Worm (Caenorhabditis elegans) whole organism, young adult: Measurements from ENCODE around the gene W08E12.9.

ENCODE experiments used
- B0035.1 ChIP-seq: sonication (generic microtip); optimal IDR thresholded peaks from 2 replicates; lab custom pipeline; 2016; ENCODE audit warnings: missing genetic modification characterization, mild to moderate bottlenecking, missing compliant biosample characterization, missing genotype, missing genetic modification reagents
- B0336.3 ChIP-seq: fragments of 200-800 bp; sonication (Bioruptor generic); IDR thresholded peaks from 2 replicates; pipeline ENCODE4 v1.3.6; 2022; ENCODE audit warnings: missing genetic modification characterization, missing compliant biosample characterization
- F22D6.2 ChIP-seq: sonication (generic microtip); optimal IDR thresholded peaks from 2 replicates; lab custom pipeline; 2016; ENCODE audit warnings: mild to moderate bottlenecking, missing genetic modification characterization, missing compliant biosample characterization
- F33H1.4 ChIP-seq: fragments of 200-800 bp; sonication (Bioruptor generic); IDR thresholded peaks from 2 replicates; pipeline ENCODE4 v1.3.6; 2022; ENCODE audit warnings: missing genetic modification reagents, missing genetic modification characterization, missing compliant biosample characterization
- F39B2.1 ChIP-seq: fragments of 200-800 bp; sonication (Bioruptor generic); IDR thresholded peaks from 2 replicates; pipeline ENCODE4 v1.3.6; 2022; ENCODE audit warnings: missing genetic modification reagents, missing genetic modification characterization, missing compliant biosample characterization
- F49E8.2 ChIP-seq: sonication (generic microtip); optimal IDR thresholded peaks from 3 replicates; lab custom pipeline; 2017; ENCODE audit warnings: missing genetic modification characterization, mild to moderate bottlenecking, missing compliant biosample characterization, antibody characterized with exemption, moderate library complexity; ENCODE audit not compliant: insufficient read depth
- F55B11.4 ChIP-seq: sonication (generic microtip); optimal IDR thresholded peaks from 2 replicates; lab custom pipeline; 2016; ENCODE audit warnings: missing compliant biosample characterization, missing genetic modification characterization, borderline replicate concordance; ENCODE audit not compliant: insufficient read depth
- F57A8.1 ChIP-seq: fragments of 200-800 bp; sonication (Bioruptor generic); optimal IDR thresholded peaks from 2 replicates; lab custom pipeline; 2018; ENCODE audit warnings: mild to moderate bottlenecking, missing genetic modification characterization, moderate library complexity, missing compliant biosample characterization
- K12H6.12 ChIP-seq: fragments of 200-800 bp; sonication (Bioruptor generic); optimal IDR thresholded peaks from 2 replicates; lab custom pipeline; 2018; ENCODE audit warnings: mild to moderate bottlenecking, missing genetic modification characterization, missing compliant biosample characterization
- T26A5.8 ChIP-seq: sonication (generic microtip); optimal IDR thresholded peaks from 2 replicates; lab custom pipeline; 2016; ENCODE audit warnings: missing genetic modification characterization, missing compliant biosample characterization
- Y53F4B.3 ChIP-seq: fragments of 200-800 bp; sonication (Bioruptor generic); IDR thresholded peaks from 2 replicates; pipeline ENCODE4 v1.3.6; 2022; ENCODE audit warnings: missing genetic modification reagents, missing genetic modification characterization, missing compliant biosample characterization
- Y53G8AR.9 ChIP-seq: fragments of 200-800 bp; sonication (Bioruptor generic); conservative IDR thresholded peaks from 2 replicates; pipeline ENCODE4 v1.3.6; 2022; ENCODE audit warnings: missing genetic modification reagents, missing genetic modification characterization, missing compliant biosample characterization
- Y56A3A.18 ChIP-seq: fragments of 200-800 bp; sonication (Bioruptor generic); IDR thresholded peaks from 2 replicates; pipeline ENCODE4 v1.3.6; 2022; ENCODE audit warnings: missing genetic modification reagents, missing genetic modification characterization, missing compliant biosample characterization
- attf-6 ChIP-seq: fragments of 200-800 bp; sonication (Bioruptor generic); IDR thresholded peaks from 2 replicates; pipeline ENCODE4 v1.3.6; 2022; ENCODE audit warnings: missing genetic modification reagents, missing genetic modification characterization, missing compliant biosample characterization
- bed-1 ChIP-seq: fragments of 200-800 bp; sonication (Bioruptor generic); IDR thresholded peaks from 2 replicates; pipeline ENCODE4 v1.3.6; 2022; ENCODE audit warnings: missing genetic modification reagents, missing genetic modification characterization, missing compliant biosample characterization
- ccch-3 ChIP-seq: fragments of 200-800 bp; sonication (Bioruptor generic); optimal IDR thresholded peaks from 2 replicates; lab custom pipeline; 2018; ENCODE audit warnings: mild to moderate bottlenecking, missing genetic modification characterization, missing compliant biosample characterization
- ceh-40 ChIP-seq: fragments of 200-800 bp; sonication (Bioruptor generic); IDR thresholded peaks from 2 replicates; pipeline ENCODE4 v1.3.6; 2022; ENCODE audit warnings: missing genetic modification characterization, missing compliant biosample characterization
- chd-7 ChIP-seq: sonication (generic microtip); optimal IDR thresholded peaks from 2 replicates; lab custom pipeline; 2016; ENCODE audit warnings: mild to moderate bottlenecking, missing genetic modification characterization, moderate library complexity, missing compliant biosample characterization
- dox-1 ChIP-seq: fragments of 200-800 bp; sonication (Bioruptor generic); IDR thresholded peaks from 2 replicates; pipeline ENCODE4 v1.3.6; 2022; ENCODE audit warnings: missing genetic modification reagents, missing genetic modification characterization, missing compliant biosample characterization
- egl-18 ChIP-seq: fragments of 200-800 bp; sonication (Bioruptor generic); IDR thresholded peaks from 2 replicates; pipeline ENCODE4 v1.3.6; 2022; ENCODE audit warnings: missing genetic modification reagents, missing genetic modification characterization, missing compliant biosample characterization
- egl-44 ChIP-seq: fragments of 200-800 bp; sonication (Bioruptor generic); IDR thresholded peaks from 2 replicates; pipeline ENCODE4 v1.3.6; 2022; ENCODE audit warnings: missing genetic modification reagents, missing genetic modification characterization, missing compliant biosample characterization
- ets-4 ChIP-seq: fragments of 200-800 bp; sonication (Bioruptor generic); optimal IDR thresholded peaks from 2 replicates; lab custom pipeline; 2018; ENCODE audit warnings: mild to moderate bottlenecking, missing genetic modification characterization, missing compliant biosample characterization
- hlh-12 ChIP-seq: sonication (generic microtip); optimal IDR thresholded peaks from 2 replicates; lab custom pipeline; 2016; ENCODE audit warnings: missing genetic modification characterization, missing compliant biosample characterization
- hmg-1.2 ChIP-seq: fragments of 200-800 bp; sonication (Bioruptor generic); IDR thresholded peaks from 2 replicates; pipeline ENCODE4 v1.3.6; 2022; ENCODE audit warnings: missing genetic modification reagents, missing genetic modification characterization, missing compliant biosample characterization
- hsf-1 ChIP-seq: fragments of 200-800 bp; sonication (Bioruptor generic); IDR thresholded peaks from 2 replicates; pipeline ENCODE4 v1.3.6; 2022; ENCODE audit warnings: missing genetic modification reagents, missing genetic modification characterization, missing compliant biosample characterization
- lag-1 ChIP-seq: fragments of 200-800 bp; sonication (Bioruptor generic); IDR thresholded peaks from 2 replicates; pipeline ENCODE4 v1.3.6; 2022; ENCODE audit warnings: missing genetic modification reagents, missing genetic modification characterization, missing compliant biosample characterization
- lin-40 ChIP-seq: sonication (generic microtip); optimal IDR thresholded peaks from 2 replicates; lab custom pipeline; 2016; ENCODE audit warnings: missing genetic modification characterization, mild to moderate bottlenecking, missing compliant biosample characterization, missing genotype, missing genetic modification reagents
- lir-1 ChIP-seq: fragments of 200-800 bp; sonication (Bioruptor generic); conservative IDR thresholded peaks from 2 replicates; pipeline ENCODE4 v1.3.6; 2022; ENCODE audit warnings: missing genetic modification reagents, missing genetic modification characterization, missing compliant biosample characterization
- lsl-1 ChIP-seq: fragments of 200-800 bp; sonication (Bioruptor generic); optimal IDR thresholded peaks from 2 replicates; lab custom pipeline; 2018; ENCODE audit warnings: mild to moderate bottlenecking, missing genetic modification characterization, moderate library complexity, missing compliant biosample characterization
- lsy-27 ChIP-seq: sonication (generic microtip); optimal IDR thresholded peaks from 2 replicates; lab custom pipeline; 2017; ENCODE audit warnings: missing genetic modification characterization, mild to moderate bottlenecking, missing compliant biosample characterization, antibody characterized with exemption, missing genotype, borderline replicate concordance; ENCODE audit not compliant: insufficient read depth
- madf-10 ChIP-seq: sonication (generic microtip); optimal IDR thresholded peaks from 2 replicates; lab custom pipeline; 2016; ENCODE audit warnings: mild to moderate bottlenecking, missing genetic modification characterization, missing compliant biosample characterization
- madf-6 ChIP-seq: fragments of 200-800 bp; sonication (Bioruptor generic); IDR thresholded peaks from 2 replicates; pipeline ENCODE4 v1.3.6; 2022; ENCODE audit warnings: missing genetic modification reagents, missing genetic modification characterization, missing compliant biosample characterization
- madf-8 ChIP-seq: fragments of 200-800 bp; sonication (Bioruptor generic); conservative IDR thresholded peaks from 2 replicates; pipeline ENCODE4 v1.3.6; 2022; ENCODE audit warnings: missing genetic modification reagents, missing genetic modification characterization, missing compliant biosample characterization
- mcd-1 ChIP-seq: fragments of 200-800 bp; sonication (Bioruptor generic); IDR thresholded peaks from 2 replicates; pipeline ENCODE4 v1.3.6; 2022; ENCODE audit warnings: missing genetic modification reagents, missing genetic modification characterization, missing compliant biosample characterization
- mel-28 ChIP-seq: sonication (generic microtip); optimal IDR thresholded peaks from 2 replicates; lab custom pipeline; 2016; ENCODE audit warnings: borderline replicate concordance, mild to moderate bottlenecking, missing genetic modification characterization, missing compliant biosample characterization
- mes-4 ChIP-seq: sonication (generic microtip); optimal IDR thresholded peaks from 2 replicates; lab custom pipeline; 2016; ENCODE audit warnings: missing genotype, missing genetic modification characterization, missing compliant biosample characterization
- nfyb-1 ChIP-seq: fragments of 200-800 bp; sonication (Bioruptor generic); IDR thresholded peaks from 2 replicates; pipeline ENCODE4 v1.3.6; 2022; ENCODE audit warnings: missing genetic modification reagents, missing genetic modification characterization, missing compliant biosample characterization
- nhr-120 ChIP-seq: fragments of 200-800 bp; sonication (Bioruptor generic); IDR thresholded peaks from 2 replicates; pipeline ENCODE4 v1.3.6; 2022; ENCODE audit warnings: missing genetic modification characterization, missing compliant biosample characterization
- nhr-179 ChIP-seq: sonication (generic microtip); optimal IDR thresholded peaks from 2 replicates; lab custom pipeline; 2016; ENCODE audit warnings: mild to moderate bottlenecking, missing genetic modification characterization, missing compliant biosample characterization
- pbrm-1 ChIP-seq: fragments of 200-800 bp; sonication (Bioruptor generic); IDR thresholded peaks from 2 replicates; pipeline ENCODE4 v1.3.6; 2022; ENCODE audit warnings: missing genetic modification reagents, missing genetic modification characterization, missing compliant biosample characterization
- sdz-38 ChIP-seq: sonication (generic microtip); optimal IDR thresholded peaks from 2 replicates; lab custom pipeline; 2016; ENCODE audit warnings: missing genotype, missing genetic modification characterization, missing compliant biosample characterization
- snpc-1.1 ChIP-seq: sonication (generic microtip); optimal IDR thresholded peaks from 2 replicates; lab custom pipeline; 2017; ENCODE audit warnings: missing genetic modification characterization, mild to moderate bottlenecking, missing compliant biosample characterization, antibody characterized with exemption, moderate library complexity, missing genotype, missing genetic modification reagents; ENCODE audit not compliant: insufficient read depth
- snpc-4 ChIP-seq, 5 experiments: fragments of 150-350 bp in 1 of 5; sonication (generic microtip) in 4 of 5; optimal IDR thresholded peaks; 2 replicates each; lab custom pipeline; 2014 to 2018; ENCODE audit warnings: missing genetic modification characterization in 5 of 5, missing biosample characterization in 3 of 5, antibody characterized with exemption in 2 of 5, mild to moderate bottlenecking in 2 of 5, missing compliant biosample characterization in 2 of 5, missing genotype in 2 of 5, moderate library complexity in 2 of 5, missing genetic modification reagents in 1 of 5
- unc-62 ChIP-seq: fragments of 150-350 bp; optimal IDR thresholded peaks from 2 replicates; lab custom pipeline; 2014; ENCODE audit warnings: missing biosample characterization, missing genetic modification reagents, missing genetic modification characterization
- zfh-2 ChIP-seq: fragments of 200-800 bp; sonication (Bioruptor generic); conservative IDR thresholded peaks from 2 replicates; pipeline ENCODE4 v1.3.6; 2022; ENCODE audit warnings: missing genetic modification reagents, missing genetic modification characterization, missing compliant biosample characterization
- zim-3 ChIP-seq: sonication (generic microtip); optimal IDR thresholded peaks from 2 replicates; lab custom pipeline; 2017; ENCODE audit warnings: mild to moderate bottlenecking, missing genetic modification characterization, moderate library complexity, missing compliant biosample characterization
- ztf-18 ChIP-seq: sonication (generic microtip); optimal IDR thresholded peaks from 2 replicates; lab custom pipeline; 2016; ENCODE audit warnings: missing genotype, mild to moderate bottlenecking, missing genetic modification characterization, missing compliant biosample characterization
- ztf-25 ChIP-seq: fragments of 200-800 bp; sonication (Bioruptor generic); IDR thresholded peaks from 2 replicates; pipeline ENCODE4 v1.3.6; 2022; ENCODE audit warnings: missing genetic modification reagents, missing genetic modification characterization, missing compliant biosample characterization

Gene W08E12.9

ce11 chrIV:3311243-3311642, 3.9 kb upstream of the W08E12.9 start, which contains the start of gene zip-11:
TSS of gene zip-11 (plus strand) at chrIV:3311276.
- TF ChIP-seq attf-6 (GFP tag; lab: Robert Waterston, UW) (no peak), nfyb-1 (GFP tag; lab: Robert Waterston, UW) (peak; percentile 69; the same call in 1 of the 2 replicates), unc-62 (GFP tag; lab: Kevin White, UChicago) (no peak), lsy-27 (tag; lab: Kevin White, UChicago) (no peak), egl-44 (no peak), K12H6.12 (tag; lab: Kevin White, UChicago) (peak; percentile 52), hlh-12 (tag; lab: Kevin White, UChicago) (no peak), mes-4 (tag; lab: Kevin White, UChicago) (no peak), ztf-18 (tag; lab: Kevin White, UChicago) (peak; percentile 14), mcd-1 (GFP tag; lab: Robert Waterston, UW) (peak; percentile 82), madf-8 (GFP tag; lab: Robert Waterston, UW) (no peak), F39B2.1 (GFP tag; lab: Robert Waterston, UW) (no peak), lin-40 (peak; percentile 62), snpc-4 (GFP tag; optimal IDR thresholded peaks at IDR 0.05; lab: Kevin White, UChicago) (no peak), snpc-4 (tag; optimal IDR thresholded peaks at IDR 0.05; lab: Kevin White, UChicago) (peak in 1 of 4 experiments; percentile 18), lsl-1 (GFP tag; lab: Kevin White, UChicago) (no peak), mel-28 (tag; lab: Kevin White, UChicago) (no peak), F49E8.2 (tag; lab: Kevin White, UChicago) (no peak), T26A5.8 (tag; lab: Kevin White, UChicago) (no peak), ztf-25 (GFP tag; lab: Robert Waterston, UW) (no peak), madf-6 (GFP tag; lab: Robert Waterston, UW) (peak; percentile 11; the same call in 1 of the 2 replicates), hmg-1.2 (GFP tag; lab: Robert Waterston, UW) (peak; percentile 99), ceh-40 (GFP tag; lab: Robert Waterston, UW) (no peak), zim-3 (no peak), bed-1 (GFP tag; lab: Robert Waterston, UW) (no peak), Y53F4B.3 (GFP tag; lab: Robert Waterston, UW) (no peak), nhr-120 (GFP tag; lab: Robert Waterston, UW) (no peak), pbrm-1 (GFP tag; lab: Robert Waterston, UW) (0 out of 2 replicates have a peak, but pooled peaks have one; percentile 36), lag-1 (GFP tag; lab: Robert Waterston, UW) (no peak), F33H1.4 (0 out of 2 replicates have a peak, but pooled peaks have one; percentile 13), dox-1 (GFP tag; lab: Robert Waterston, UW) (peak; percentile 71), B0336.3 (GFP tag; lab: Robert Waterston, UW) (peak; percentile 58; the same call in 1 of the 2 replicates), Y53G8AR.9 (GFP tag; lab: Robert Waterston, UW) (peak; percentile 50; the same call in 1 of the 2 replicates), Y56A3A.18 (GFP tag; lab: Robert Waterston, UW) (peak; percentile 69; the same call in 1 of the 2 replicates), egl-18 (GFP tag; lab: Robert Waterston, UW) (no peak), nhr-179 (no peak), hsf-1 (no peak), snpc-1.1 (tag; lab: Kevin White, UChicago) (no peak), F57A8.1 (no peak), ccch-3 (GFP tag; lab: Kevin White, UChicago) (no peak), F55B11.4 (tag; lab: Kevin White, UChicago) (no peak), zfh-2 (GFP tag; lab: Robert Waterston, UW) (peak; percentile 99), B0035.1 (tag; lab: Kevin White, UChicago) (no peak), F22D6.2 (tag; lab: Kevin White, UChicago) (no peak), sdz-38 (tag; lab: Kevin White, UChicago) (no peak), lir-1 (no peak), chd-7 (no peak), madf-10 (tag; lab: Kevin White, UChicago) (peak; percentile 62), ets-4 (GFP tag; lab: Kevin White, UChicago) (no peak)
